Fruit fly (Drosophila melanogaster): Measurements from ENCODE around the gene CG18223.

CG18223 gene

DNA sequence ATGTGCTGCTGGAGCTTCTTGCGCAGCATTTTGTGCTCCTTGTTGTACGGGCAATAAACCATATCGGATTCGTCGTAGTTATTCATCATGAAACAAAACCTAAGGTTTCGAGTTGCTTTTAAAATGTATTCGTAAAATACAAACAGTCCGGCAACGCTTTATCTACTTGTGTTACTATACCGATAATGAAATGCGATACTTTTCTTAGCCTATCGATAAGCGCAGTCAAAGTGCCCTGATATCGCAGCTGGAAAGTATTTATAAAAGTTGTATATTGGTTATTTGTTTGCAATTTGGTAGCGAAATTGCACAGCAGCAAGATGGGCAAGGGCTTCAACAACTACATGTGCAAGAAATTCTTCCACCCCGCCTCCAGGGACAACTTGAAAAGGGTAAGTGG is 18.7 kb downstream of the CG18223 start, which contains the start of the genes arx and CG6843:
Gene arx (minus strand): TSS at position 144 of the 400 bp plus-strand sequence.
Gene CG6843 (plus strand): TSS at position 184 of the 400 bp plus-strand sequence.
- TF ChIP-seq CTCF (optimal IDR thresholded peaks at IDR 0.05), result peak in 1 of 2 experiments; percentile 34
- no peak for TF ChIP-seq CG8478 (optimal IDR thresholded peaks at IDR 0.05)

dm6 chr3L:18898770-18899278 is 21.3 kb downstream of the CG18223 start, which contains the start of gene RpL26:
TSS of gene RpL26 (plus strand) at chr3L:18898875.
- TF ChIP-seq CG8478 (optimal IDR thresholded peaks at IDR 0.05) (no peak), CTCF (optimal IDR thresholded peaks at IDR 0.05) (peak in 1 of 2 experiments; percentile 28)

- TF ChIP-seq CG8478 (optimal IDR thresholded peaks at IDR 0.05), result no peak
- TF ChIP-seq CTCF (optimal IDR thresholded peaks at IDR 0.05), result no peak
Measured at dm6 chr3L:18898086-18898470, 22.0 kb downstream of the CG18223 start, which contains the start of gene CG3902. TSS of gene CG3902 (minus strand) at chr3L:18898293.

dm6 chr3L:18897459-18898085 is 22.5 kb downstream of the CG18223 start:
- TF ChIP-seq CG8478 (optimal IDR thresholded peaks at IDR 0.05) (no peak), CTCF (optimal IDR thresholded peaks at IDR 0.05) (no peak)

DNA sequence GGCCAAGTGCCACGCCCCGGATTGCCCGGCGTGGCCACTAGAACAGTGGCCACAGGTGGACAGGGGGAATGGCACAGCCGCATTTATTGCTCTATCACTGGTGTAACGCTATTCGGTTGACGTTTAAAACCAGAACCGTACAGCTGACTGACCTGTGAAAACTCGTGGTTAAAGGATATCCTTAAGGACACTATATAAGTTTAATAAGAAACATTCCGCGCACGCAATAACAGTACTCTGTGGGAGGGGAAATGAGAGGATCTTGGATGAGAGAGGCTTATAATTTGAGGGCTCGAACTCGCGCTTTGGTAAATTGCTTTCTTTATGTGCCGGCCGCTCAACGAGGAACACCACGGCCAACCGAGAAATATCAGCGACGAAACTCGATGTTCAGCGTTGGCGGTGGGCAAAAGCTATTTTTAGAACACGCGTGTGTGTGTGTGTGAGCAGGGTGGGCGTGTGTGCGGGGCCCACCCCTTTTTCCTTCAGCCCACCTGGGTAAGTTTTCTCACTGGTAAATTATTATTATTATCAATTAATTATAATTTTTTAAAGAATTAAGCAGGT is 23.7 kb downstream of the CG18223 start:
- no peak for TF ChIP-seq CG8478 (optimal IDR thresholded peaks at IDR 0.05)
- no peak for TF ChIP-seq CTCF (optimal IDR thresholded peaks at IDR 0.05)

DNA sequence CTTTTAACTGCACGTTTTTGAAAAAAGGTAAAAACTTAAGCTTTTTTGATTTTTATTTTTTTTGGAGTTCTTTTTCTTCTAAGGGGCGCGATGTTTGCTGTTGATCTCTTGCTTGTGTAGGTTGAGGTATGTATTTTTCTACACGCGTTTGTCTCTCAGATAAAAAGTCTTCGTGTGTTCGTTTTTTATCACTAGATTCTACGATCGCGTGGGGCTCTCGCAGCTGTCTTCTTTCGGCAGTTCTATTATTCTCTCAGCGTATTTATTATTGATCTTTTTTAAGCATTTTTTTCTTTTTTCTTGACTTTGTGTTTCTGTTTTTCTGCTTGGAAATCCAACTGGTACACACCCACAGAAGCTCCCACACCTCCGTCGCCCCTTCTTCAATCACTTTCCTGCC is 25.0 kb downstream of the CG18223 start:
- TF ChIP-seq CG8478 (optimal IDR thresholded peaks at IDR 0.05), result no peak
- no peak for TF ChIP-seq CTCF (optimal IDR thresholded peaks at IDR 0.05)

- TF ChIP-seq CG8478 (optimal IDR thresholded peaks at IDR 0.05), result no peak
- TF ChIP-seq CTCF (optimal IDR thresholded peaks at IDR 0.05), result peak; percentile 27 to 59
Measured at dm6 chr3L:18891986-18892385, 28.1 kb downstream of the CG18223 start, which contains the start of gene NijB. TSS of gene NijB (plus strand) at chr3L:18892383.

DNA sequence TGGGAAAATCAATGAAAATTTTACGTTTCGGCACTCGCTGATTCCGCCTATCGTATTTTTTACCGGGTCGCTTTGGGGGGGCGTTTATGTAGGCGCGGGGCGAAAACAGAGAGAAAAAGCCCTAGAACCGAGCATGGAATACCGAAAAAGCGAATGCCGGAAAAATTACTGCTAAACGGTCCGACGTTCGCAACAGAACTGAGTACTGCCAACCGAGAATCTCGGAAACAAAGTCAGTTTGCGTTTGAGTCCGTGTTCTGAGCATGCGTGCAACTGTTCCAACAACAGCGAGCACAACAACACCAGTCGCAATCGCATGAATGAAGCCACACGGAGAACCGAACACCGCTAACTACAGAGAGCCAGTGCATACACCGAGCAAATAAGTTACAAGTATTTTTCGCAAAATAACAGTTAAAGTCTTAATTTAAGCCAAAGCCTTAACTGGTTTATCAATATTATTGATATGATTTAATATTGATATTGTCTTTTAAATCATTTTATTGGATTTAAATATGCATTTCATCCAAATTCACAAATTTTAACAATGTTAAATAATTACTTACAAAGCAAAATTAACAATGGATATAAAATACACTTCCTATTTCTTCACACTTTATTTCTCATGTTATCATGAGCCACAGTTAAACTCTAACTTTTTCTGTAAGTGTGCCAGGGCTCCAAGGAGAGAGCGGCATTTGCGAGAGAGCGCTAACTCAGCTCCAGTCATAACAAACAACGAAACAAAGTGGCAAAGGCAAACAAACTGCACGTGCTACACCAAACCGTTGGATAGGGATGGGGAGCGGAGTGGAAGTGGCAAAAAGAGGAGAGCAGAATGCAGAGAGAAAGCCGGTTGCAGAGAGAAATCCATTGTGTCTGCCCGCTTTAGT is 29.6 kb downstream of the CG18223 start, which contains the start of gene CG3961:
Gene CG3961 (minus strand): TSS at position 201 of the 893 bp plus-strand sequence.
- TF ChIP-seq CTCF (optimal IDR thresholded peaks at IDR 0.05) (no peak), CG8478 (optimal IDR thresholded peaks at IDR 0.05) (no peak)

dm6 chr3L:18889222-18889866 is 30.8 kb downstream of the CG18223 start:
- no peak for TF ChIP-seq CG8478 (optimal IDR thresholded peaks at IDR 0.05)
- TF ChIP-seq CTCF (optimal IDR thresholded peaks at IDR 0.05), result no peak

DNA sequence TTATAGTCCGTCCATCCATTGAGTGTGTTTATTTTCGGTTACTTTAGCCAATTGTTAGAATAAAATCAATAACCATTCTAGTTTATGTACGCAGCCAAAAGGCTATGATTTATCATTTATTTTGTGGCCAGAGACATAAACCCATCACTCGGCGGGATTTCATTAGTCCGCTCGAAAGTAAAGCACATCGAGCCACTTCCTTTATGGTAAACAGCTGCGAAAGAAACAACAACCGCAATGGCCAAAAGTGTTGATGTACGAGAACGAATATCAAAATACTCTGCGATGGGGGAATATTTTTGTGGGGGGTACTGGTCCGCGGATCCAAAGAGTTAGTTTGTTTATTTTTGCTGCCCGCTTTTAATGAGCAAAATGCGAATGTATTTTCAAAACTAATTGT is 38.5 kb downstream of the CG18223 start:
- TF ChIP-seq CTCF (optimal IDR thresholded peaks at IDR 0.05) (no peak), CG8478 (optimal IDR thresholded peaks at IDR 0.05) (no peak)

DNA sequence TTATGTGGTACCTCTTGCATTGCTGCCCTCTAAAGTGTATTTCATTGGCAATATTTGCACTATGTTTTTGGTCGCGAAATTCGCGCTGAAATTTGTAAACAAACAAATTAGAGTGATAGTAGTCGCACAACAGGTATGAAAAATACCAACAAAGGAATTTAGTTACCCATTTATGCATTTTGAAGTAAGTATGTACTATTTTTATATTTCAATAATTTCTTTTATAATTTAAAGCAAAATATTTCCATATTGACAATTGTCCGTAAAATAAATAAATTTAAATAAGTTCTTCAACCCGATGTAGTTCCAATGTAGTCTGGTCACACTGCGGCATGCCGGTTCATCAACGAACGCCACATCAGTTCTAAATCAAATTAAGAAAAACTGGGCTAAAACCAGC is 47.7 kb downstream of the CG18223 start, which contains the start of the genes Rad9 and Uggt:
Gene Rad9 (minus strand): TSS at position 114 of the 400 bp plus-strand sequence.
Gene Uggt (plus strand): TSS at position 308 of the 400 bp plus-strand sequence.
- no peak for TF ChIP-seq CG8478 (optimal IDR thresholded peaks at IDR 0.05)
- TF ChIP-seq CTCF (optimal IDR thresholded peaks at IDR 0.05), result no peak

DNA sequence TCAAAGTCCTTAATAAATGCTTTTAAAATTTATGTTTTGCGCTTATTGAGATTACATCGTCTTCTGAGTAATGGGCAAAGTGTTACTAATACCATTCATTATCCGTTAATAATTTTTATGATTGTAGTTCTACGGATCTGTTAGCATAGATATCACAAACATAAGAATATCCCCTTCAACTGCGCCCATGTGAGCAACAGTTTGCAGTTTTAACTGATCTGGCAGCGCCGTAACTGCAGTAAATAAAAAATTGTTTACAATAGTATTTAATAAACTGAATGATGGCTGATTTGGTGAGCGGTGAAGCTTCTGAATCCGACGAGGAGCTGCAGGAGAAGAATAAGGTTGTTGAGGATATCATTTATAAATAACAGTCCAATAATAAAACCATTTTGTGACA is 50.1 kb downstream of the CG18223 start, which contains the start of gene Blos3:
Gene Blos3 (plus strand): TSS at position 198 of the 400 bp plus-strand sequence.
- TF ChIP-seq CG8478 (optimal IDR thresholded peaks at IDR 0.05) (no peak), CTCF (optimal IDR thresholded peaks at IDR 0.05) (no peak)

Measured in S2 (cell line).